Worm (Caenorhabditis elegans): Measurements from ENCODE around the gene col-127.

DNA sequence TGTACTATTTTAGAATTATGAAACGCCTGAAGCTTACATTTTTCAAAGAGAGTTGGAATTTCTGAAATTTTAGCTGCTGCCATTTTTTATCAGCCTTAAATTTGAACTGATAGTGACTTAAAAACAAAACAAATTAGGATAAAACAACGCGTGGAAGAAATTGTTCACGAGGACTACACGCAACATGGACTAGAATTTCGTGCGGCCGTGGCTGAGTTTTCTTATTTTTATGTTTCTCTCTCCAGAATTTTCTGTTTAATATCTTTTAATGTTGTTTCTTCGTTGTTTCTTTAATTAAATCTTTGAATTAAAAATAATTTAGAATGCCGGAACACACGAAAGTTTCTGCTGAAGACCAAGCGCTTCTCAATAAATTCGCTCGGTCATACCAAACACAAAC lies 48.9 kb upstream of the col-127 start, which contains the start of the genes B0035.3, B0035.22 and pfd-4:
- TF ChIP-seq ama-1 (optimal IDR thresholded peaks at IDR 0.05) (no peak), hnd-1 (tag; optimal IDR thresholded peaks at IDR 0.05) (no peak), pes-1 (GFP tag; IDR thresholded peaks at IDR 0.05) (no peak), tra-4 (tag; optimal IDR thresholded peaks at IDR 0.05) (no peak), tbx-37 (GFP tag; conservative IDR thresholded peaks at IDR 0.05) (peak; percentile 71), scrt-1 (GFP tag; IDR thresholded peaks at IDR 0.05) (no peak), ceh-36 (tag; optimal IDR thresholded peaks at IDR 0.05) (no peak), flt-1 (GFP tag; IDR thresholded peaks at IDR 0.05) (no peak), ceh-13 (GFP tag; optimal IDR thresholded peaks at IDR 0.05) (no peak)
